Worm (Caenorhabditis elegans) whole organism, mixed stage, embryonic: Measurements from ENCODE around the gene M106.7.

ENCODE experiments used
- nhr-237 ChIP-seq: fragments of 150-350 bp; optimal IDR thresholded peaks from 2 replicates; lab custom pipeline; 2014; ENCODE audit warnings: missing biosample characterization, missing genetic modification characterization
- ztf-11 ChIP-seq: fragments of 150-350 bp; optimal IDR thresholded peaks from 2 replicates; lab custom pipeline; 2014; ENCODE audit warnings: missing biosample characterization, missing genetic modification characterization

DNA sequence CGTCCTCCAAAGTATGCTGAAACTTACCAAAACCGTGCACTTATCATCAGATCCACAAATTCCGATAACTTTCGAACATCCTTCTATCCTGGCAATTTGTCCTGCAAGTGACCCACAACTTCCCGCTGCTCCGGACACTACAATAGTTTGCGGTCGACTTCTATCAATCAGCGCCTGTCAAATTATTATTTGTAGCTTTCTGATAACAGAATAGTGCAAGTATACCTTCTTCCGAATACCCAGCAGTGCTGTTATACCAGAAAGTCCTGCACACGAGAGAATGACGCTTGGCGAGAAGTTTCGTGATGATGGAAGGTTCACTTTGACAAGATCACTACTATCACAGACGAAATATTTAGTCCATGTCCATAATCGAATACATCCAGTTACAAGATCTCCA lies 2.4 kb upstream of the M106.7 start:
- TF ChIP-seq nhr-237 (tag; lab: Kevin White, UChicago), result no peak
- TF ChIP-seq ztf-11 (tag; lab: Kevin White, UChicago), result no peak
